Worm (Caenorhabditis elegans) whole organism, mixed stage, embryonic: Measurements from ENCODE around the gene pqn-65.

Experiments used
- M03D4.4 ChIP-seq: sonication (generic microtip); optimal IDR thresholded peaks from 2 replicates; lab custom pipeline; 2017; ENCODE audit warnings: mild to moderate bottlenecking, missing genetic modification characterization, missing compliant biosample characterization
- ceh-39 ChIP-seq: fragments of 150-350 bp; optimal IDR thresholded peaks from 2 replicates; lab custom pipeline; 2014; ENCODE audit warnings: missing biosample characterization, missing genetic modification characterization
- ceh-43 ChIP-seq: fragments of 200-800 bp; sonication (Bioruptor generic); optimal IDR thresholded peaks from 2 replicates; lab custom pipeline; 2018; ENCODE audit warnings: mild to moderate bottlenecking, missing genetic modification characterization, moderate library complexity, missing compliant biosample characterization
- ces-1 ChIP-seq: fragments of 150-350 bp; optimal IDR thresholded peaks from 2 replicates; lab custom pipeline; 2014; ENCODE audit warnings: missing biosample characterization, missing genetic modification reagents, missing genetic modification characterization
- cnd-1 ChIP-seq: fragments of 200-800 bp; sonication (Bioruptor generic); optimal IDR thresholded peaks from 2 replicates; lab custom pipeline; 2018; ENCODE audit warnings: mild to moderate bottlenecking, missing genetic modification characterization, missing compliant biosample characterization
- drap-1 ChIP-seq: fragments of 200-800 bp; sonication (Bioruptor generic); optimal IDR thresholded peaks from 3 replicates; lab custom pipeline; 2018; ENCODE audit warnings: mild to moderate bottlenecking, missing genetic modification characterization, missing compliant biosample characterization
- elt-1 ChIP-seq: sonication (generic microtip); optimal IDR thresholded peaks from 2 replicates; lab custom pipeline; 2017; ENCODE audit warnings: missing genetic modification characterization, mild to moderate bottlenecking, missing compliant biosample characterization, antibody characterized with exemption, moderate library complexity, borderline replicate concordance; ENCODE audit not compliant: insufficient read depth
- flh-1 ChIP-seq: fragments of 200-800 bp; sonication (Bioruptor generic); optimal IDR thresholded peaks from 2 replicates; lab custom pipeline; 2018; ENCODE audit warnings: mild to moderate bottlenecking, missing genetic modification characterization, moderate library complexity, missing compliant biosample characterization
- ham-2 ChIP-seq: fragments of 200-800 bp; sonication (Bioruptor generic); optimal IDR thresholded peaks from 2 replicates; lab custom pipeline; 2018; ENCODE audit warnings: mild to moderate bottlenecking, missing genetic modification characterization, missing compliant biosample characterization
- hlh-1 ChIP-seq: fragments of 150-350 bp; optimal IDR thresholded peaks from 2 replicates; lab custom pipeline; 2014; ENCODE audit warnings: missing biosample characterization, missing genetic modification reagents, missing genetic modification characterization
- lin-32 ChIP-seq: fragments of 200-800 bp; sonication (Bioruptor generic); optimal IDR thresholded peaks from 2 replicates; lab custom pipeline; 2018; ENCODE audit warnings: mild to moderate bottlenecking, missing genetic modification characterization, missing compliant biosample characterization
- lsy-2 ChIP-seq: fragments of 150-350 bp; optimal IDR thresholded peaks from 2 replicates; lab custom pipeline; 2014; ENCODE audit warnings: missing biosample characterization, missing genetic modification characterization
- mab-5 ChIP-seq: fragments of 150-350 bp; optimal IDR thresholded peaks from 2 replicates; lab custom pipeline; 2014; ENCODE audit warnings: missing biosample characterization, missing genetic modification characterization
- mep-1 ChIP-seq: fragments of 150-350 bp; optimal IDR thresholded peaks from 2 replicates; lab custom pipeline; 2017; ENCODE audit warnings: missing biosample characterization, missing genetic modification reagents, missing genetic modification characterization, inconsistent platforms
- mls-2 ChIP-seq: sonication (generic microtip); optimal IDR thresholded peaks from 2 replicates; lab custom pipeline; 2016; ENCODE audit warnings: mild to moderate bottlenecking, missing genetic modification characterization, moderate library complexity, missing compliant biosample characterization
- nhr-12 ChIP-seq: fragments of 150-350 bp; optimal IDR thresholded peaks from 2 replicates; lab custom pipeline; 2014; ENCODE audit warnings: missing biosample characterization, missing genetic modification characterization
- nhr-2 ChIP-seq: fragments of 150-350 bp; optimal IDR thresholded peaks from 2 replicates; lab custom pipeline; 2014; ENCODE audit warnings: missing biosample characterization, missing genetic modification characterization
- nhr-237 ChIP-seq: fragments of 150-350 bp; optimal IDR thresholded peaks from 2 replicates; lab custom pipeline; 2014; ENCODE audit warnings: missing biosample characterization, missing genetic modification characterization
- nhr-28 ChIP-seq: fragments of 150-350 bp; optimal IDR thresholded peaks from 2 replicates; lab custom pipeline; 2014; ENCODE audit warnings: missing biosample characterization, missing genetic modification characterization
- nhr-76 ChIP-seq: sonication (generic microtip); optimal IDR thresholded peaks from 2 replicates; lab custom pipeline; 2017; ENCODE audit warnings: missing biosample characterization, missing genetic modification characterization
- pha-4 ChIP-seq: fragments of 150-350 bp; optimal IDR thresholded peaks from 2 replicates; lab custom pipeline; 2018; ENCODE audit warnings: missing biosample characterization, missing genetic modification reagents, missing genetic modification characterization
- sem-2 ChIP-seq: fragments of 200-800 bp; sonication (Bioruptor generic); optimal IDR thresholded peaks from 2 replicates; lab custom pipeline; 2018; ENCODE audit warnings: mild to moderate bottlenecking, missing genetic modification characterization, missing compliant biosample characterization
- snpc-4 ChIP-seq: fragments of 150-350 bp; optimal IDR thresholded peaks from 2 replicates; lab custom pipeline; 2014; ENCODE audit warnings: missing biosample characterization, missing genetic modification characterization
- sptf-1 ChIP-seq: sonication (generic microtip); optimal IDR thresholded peaks from 2 replicates; lab custom pipeline; 2017; ENCODE audit warnings: mild to moderate bottlenecking, missing genetic modification characterization, moderate library complexity, missing compliant biosample characterization
- unc-120 ChIP-seq: sonication (generic microtip); optimal IDR thresholded peaks from 2 replicates; lab custom pipeline; 2017; ENCODE audit warnings: missing genetic modification characterization, missing compliant biosample characterization; ENCODE audit not compliant: poor library complexity, severe bottlenecking
- unc-39 ChIP-seq: fragments of 150-350 bp; optimal IDR thresholded peaks from 2 replicates; lab custom pipeline; 2014; ENCODE audit warnings: missing biosample characterization, missing genetic modification characterization
- unc-62 ChIP-seq: fragments of 150-350 bp; optimal IDR thresholded peaks from 2 replicates; lab custom pipeline; 2014; ENCODE audit warnings: missing biosample characterization, missing genetic modification reagents, missing genetic modification characterization
- ztf-11 ChIP-seq: fragments of 150-350 bp; optimal IDR thresholded peaks from 2 replicates; lab custom pipeline; 2014; ENCODE audit warnings: missing biosample characterization, missing genetic modification characterization

pqn-65 gene

DNA sequence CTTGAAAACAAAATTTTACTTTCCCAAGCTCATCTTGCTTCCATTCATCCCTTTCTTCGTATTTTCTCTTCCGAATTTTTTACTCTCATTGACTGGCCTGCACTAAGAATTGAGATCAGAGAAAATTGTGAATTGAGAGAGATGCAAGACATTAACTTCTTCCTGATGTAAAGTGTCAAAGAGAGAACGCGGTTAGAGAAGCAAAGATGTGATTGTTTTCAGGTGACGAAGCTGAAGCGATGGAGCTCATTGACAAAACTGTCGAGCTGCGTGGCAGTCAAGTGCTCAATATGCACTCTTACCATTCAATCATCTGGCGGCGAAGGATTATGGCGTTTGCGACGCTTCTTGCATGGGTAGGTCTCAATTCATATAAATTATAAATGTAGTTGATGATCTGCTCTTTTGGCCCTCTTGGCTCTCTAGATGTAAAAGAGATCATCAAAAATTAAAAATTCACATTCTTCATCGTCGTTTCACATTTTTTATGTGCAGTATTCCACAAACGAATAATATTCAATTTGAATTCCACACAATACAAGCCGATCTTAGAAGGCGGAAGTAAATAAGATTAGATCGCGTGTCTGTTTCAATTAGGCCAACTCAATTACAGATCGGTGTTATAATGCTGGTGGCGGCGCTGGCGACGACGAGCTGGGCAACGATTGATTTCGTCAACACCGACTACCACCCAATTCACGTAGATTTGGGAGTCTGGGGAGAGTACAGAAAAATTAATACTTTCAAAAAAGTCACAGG, 9.6 kb upstream of the pqn-65 start:
- TF ChIP-seq lin-32 (no peak), hlh-1 (tag; lab: Kevin White, UChicago) (peak; percentile 38), mab-5 (tag; lab: Kevin White, UChicago) (no peak), ham-2 (GFP tag; lab: Kevin White, UChicago) (no peak), lsy-2 (tag; lab: Kevin White, UChicago) (no peak), nhr-237 (no peak), unc-62 (GFP tag; lab: Kevin White, UChicago) (peak; percentile 45), nhr-12 (no peak), ces-1 (GFP tag; lab: Kevin White, UChicago) (peak; percentile 94)

DNA sequence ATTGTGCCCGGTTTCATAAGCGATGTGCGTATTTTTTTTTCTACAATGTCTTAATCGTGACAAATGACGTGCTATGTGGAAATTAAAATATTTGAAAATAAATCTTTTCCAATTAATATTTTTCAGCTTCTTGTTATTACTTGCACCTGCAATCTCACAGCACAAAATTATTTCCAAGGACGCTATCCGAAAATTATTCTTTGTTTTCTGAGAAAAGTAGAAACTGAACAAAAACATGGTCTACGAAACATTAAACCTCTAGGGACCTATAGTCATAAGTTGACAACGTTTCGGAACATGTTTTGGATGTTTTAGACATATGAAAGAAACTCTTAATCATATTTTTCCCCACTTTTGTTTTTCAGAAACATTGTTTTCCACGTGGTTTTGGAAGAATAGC, 8.9 kb upstream of the pqn-65 start:
- no peak for TF ChIP-seq lsy-2 (tag; lab: Kevin White, UChicago)
- TF ChIP-seq mep-1 (tag; lab: Kevin White, UChicago) = no peak
- no peak for TF ChIP-seq ham-2 (GFP tag; lab: Kevin White, UChicago)
- no peak for TF ChIP-seq flh-1 (GFP tag; lab: Kevin White, UChicago)
- no peak for TF ChIP-seq unc-39 (tag; lab: Kevin White, UChicago)
- no peak for TF ChIP-seq ces-1 (GFP tag; lab: Kevin White, UChicago)
- TF ChIP-seq elt-1 (tag; lab: Kevin White, UChicago) = no peak

DNA sequence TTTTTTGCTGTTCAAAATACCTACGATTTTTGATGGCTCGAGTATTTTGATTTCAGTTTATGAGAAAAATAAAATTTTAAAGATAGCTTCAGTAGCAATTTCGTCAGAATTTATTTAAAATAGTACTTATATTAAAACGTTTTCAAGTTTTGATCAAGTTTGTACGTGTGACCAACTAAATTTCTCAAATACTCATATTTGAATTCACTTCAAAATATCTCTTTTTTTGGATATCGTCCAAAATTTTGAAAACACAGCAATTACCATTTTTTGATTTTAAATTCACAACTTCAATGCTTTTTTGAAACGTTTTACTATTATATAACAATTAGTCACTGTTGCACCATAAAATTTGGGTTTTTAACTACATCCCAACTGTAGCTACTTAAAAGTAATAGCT, 7.5 kb upstream of the pqn-65 start:
- no peak for TF ChIP-seq M03D4.4 (tag; lab: Kevin White, UChicago)
- TF ChIP-seq mls-2 (tag; lab: Kevin White, UChicago) = no peak
- no peak for TF ChIP-seq unc-120
- TF ChIP-seq unc-62 (GFP tag; lab: Kevin White, UChicago) = no peak
- no peak for TF ChIP-seq unc-39 (tag; lab: Kevin White, UChicago)
- no peak for TF ChIP-seq ceh-43 (GFP tag; lab: Kevin White, UChicago)
- TF ChIP-seq ces-1 (GFP tag; lab: Kevin White, UChicago) = no peak
- TF ChIP-seq lin-32 = no peak
- no peak for TF ChIP-seq nhr-76 (tag; lab: Kevin White, UChicago)
- no peak for TF ChIP-seq pha-4 (tag; lab: Kevin White, UChicago)
- no peak for TF ChIP-seq sptf-1 (tag; lab: Kevin White, UChicago)
- no peak for TF ChIP-seq nhr-2 (tag; lab: Kevin White, UChicago)
- TF ChIP-seq drap-1 (GFP tag; lab: Kevin White, UChicago) = no peak

DNA sequence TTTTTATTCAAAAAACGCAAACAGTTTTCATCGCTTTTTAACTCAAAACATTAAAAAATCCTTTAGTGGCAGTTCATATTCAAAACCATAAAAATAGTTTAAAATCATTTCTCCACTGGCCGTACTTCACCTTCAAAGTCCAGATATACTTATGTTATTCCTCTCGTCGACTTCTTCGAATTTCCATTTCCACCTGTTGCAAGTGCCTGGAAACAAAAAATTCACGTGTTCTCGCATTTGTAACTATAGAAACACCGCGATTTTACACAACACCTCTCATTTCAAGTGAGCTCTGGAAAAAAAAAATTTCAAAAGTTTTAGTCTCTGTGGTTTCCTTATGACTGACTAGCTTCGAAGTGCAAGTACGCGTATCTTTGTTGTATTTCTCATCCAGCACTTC, 5.6 kb upstream of the pqn-65 start:
- TF ChIP-seq ztf-11 (tag; lab: Kevin White, UChicago) = no peak
- no peak for TF ChIP-seq sem-2
- no peak for TF ChIP-seq flh-1 (GFP tag; lab: Kevin White, UChicago)
- TF ChIP-seq snpc-4 = no peak
- no peak for TF ChIP-seq mls-2 (tag; lab: Kevin White, UChicago)
- TF ChIP-seq cnd-1 = no peak
- no peak for TF ChIP-seq mab-5 (tag; lab: Kevin White, UChicago)
- TF ChIP-seq lsy-2 (tag; lab: Kevin White, UChicago) = no peak
- TF ChIP-seq pha-4 (tag; lab: Kevin White, UChicago) = no peak
- TF ChIP-seq drap-1 (GFP tag; lab: Kevin White, UChicago) = no peak
- no peak for TF ChIP-seq hlh-1 (tag; lab: Kevin White, UChicago)
- no peak for TF ChIP-seq unc-120

DNA sequence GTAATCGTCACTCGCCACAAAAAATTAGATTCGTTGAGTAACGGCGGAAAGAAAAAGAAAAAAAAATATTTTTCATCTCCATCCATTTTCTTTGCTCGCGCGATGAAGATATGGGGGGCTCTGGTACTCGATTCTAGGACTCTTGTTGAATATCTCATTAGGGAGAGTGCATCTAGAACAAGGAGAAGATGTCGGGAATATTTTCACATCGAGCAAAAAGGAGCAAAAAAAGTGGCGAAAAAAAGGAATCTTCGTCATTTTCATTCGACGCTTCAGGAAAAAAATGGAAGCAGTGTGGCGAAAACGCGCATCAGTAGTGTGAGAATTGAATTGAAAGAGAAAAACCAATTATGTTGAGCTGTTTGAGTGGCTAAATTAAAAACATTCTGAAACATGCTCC, 4.3 kb upstream of the pqn-65 start:
- TF ChIP-seq mep-1 (tag; lab: Kevin White, UChicago) (no peak), unc-39 (tag; lab: Kevin White, UChicago) (no peak), ces-1 (GFP tag; lab: Kevin White, UChicago) (peak; percentile 70)

DNA sequence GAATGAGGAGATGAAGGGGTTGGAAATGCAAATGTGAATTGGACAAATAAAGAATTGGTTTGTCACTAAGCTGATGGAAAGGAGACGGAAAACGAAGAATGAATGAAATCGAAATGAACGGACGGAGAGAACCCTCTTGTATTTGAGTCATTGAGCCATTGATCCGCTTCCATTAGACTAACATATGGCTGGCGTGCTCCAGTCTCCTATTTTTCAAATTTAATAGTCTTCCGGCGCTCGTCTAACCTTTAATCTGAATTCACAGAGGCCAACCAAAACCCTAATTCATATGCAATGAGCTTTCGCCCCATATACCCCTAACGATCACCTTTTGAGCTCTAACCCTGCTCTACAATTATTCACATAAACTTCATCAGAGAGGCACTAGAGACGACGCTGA, 2.6 kb upstream of the pqn-65 start, which contains the start of gene C46C11.3:
Gene C46C11.3, plus strand, starts transcription at position 301 of the 400 bp plus-strand sequence.
- no peak for TF ChIP-seq mep-1 (tag; lab: Kevin White, UChicago)
- no peak for TF ChIP-seq nhr-2 (tag; lab: Kevin White, UChicago)
- TF ChIP-seq drap-1 (GFP tag; lab: Kevin White, UChicago) = no peak
- TF ChIP-seq ceh-39 = no peak
- TF ChIP-seq M03D4.4 (tag; lab: Kevin White, UChicago) = no peak
- no peak for TF ChIP-seq ham-2 (GFP tag; lab: Kevin White, UChicago)
- TF ChIP-seq nhr-28 (tag; lab: Kevin White, UChicago) = no peak
- no peak for TF ChIP-seq ceh-43 (GFP tag; lab: Kevin White, UChicago)
